Worm (Caenorhabditis elegans) whole organism, young adult: ENCODE measurements around the gene Y97E10C.1.

Experiments used
- B0261.1 ChIP-seq: sonication (generic microtip); optimal IDR thresholded peaks from 2 replicates; lab custom pipeline; 2016; ENCODE audit warnings: mild to moderate bottlenecking, missing genetic modification characterization, moderate library complexity, missing compliant biosample characterization
- F49E8.2 ChIP-seq: sonication (generic microtip); optimal IDR thresholded peaks from 3 replicates; lab custom pipeline; 2017; ENCODE audit warnings: missing genetic modification characterization, mild to moderate bottlenecking, missing compliant biosample characterization, antibody characterized with exemption, moderate library complexity; ENCODE audit not compliant: insufficient read depth
- F57A8.1 ChIP-seq: fragments of 200-800 bp; sonication (Bioruptor generic); optimal IDR thresholded peaks from 2 replicates; lab custom pipeline; 2018; ENCODE audit warnings: mild to moderate bottlenecking, missing genetic modification characterization, moderate library complexity, missing compliant biosample characterization
- F57C9.4 ChIP-seq: sonication (generic microtip); optimal IDR thresholded peaks from 2 replicates; lab custom pipeline; 2017; ENCODE audit warnings: mild to moderate bottlenecking, missing genetic modification characterization, missing compliant biosample characterization
- Y53F4B.3 ChIP-seq: fragments of 200-800 bp; sonication (Bioruptor generic); IDR thresholded peaks from 2 replicates; pipeline ENCODE4 v1.3.6; 2022; ENCODE audit warnings: missing genetic modification reagents, missing genetic modification characterization, missing compliant biosample characterization
- Y56A3A.18 ChIP-seq: fragments of 200-800 bp; sonication (Bioruptor generic); IDR thresholded peaks from 2 replicates; pipeline ENCODE4 v1.3.6; 2022; ENCODE audit warnings: missing genetic modification reagents, missing genetic modification characterization, missing compliant biosample characterization
- Y95B8A.8 ChIP-seq: fragments of 200-800 bp; sonication (Bioruptor generic); IDR thresholded peaks from 2 replicates; pipeline ENCODE4 v1.3.6; 2022; ENCODE audit warnings: missing genetic modification reagents, missing genetic modification characterization, missing compliant biosample characterization
- ama-1 ChIP-seq, 3 experiments: fragments of 150-350 bp in 1 of 3; sonication (generic microtip) in 2 of 3; optimal IDR thresholded peaks; 2 replicates each; lab custom pipeline; 2014 to 2018; ENCODE audit warnings: missing biosample characterization in 2 of 3, missing genetic modification characterization in 2 of 3, missing genetic modification reagents in 2 of 3
- aptf-2 ChIP-seq: fragments of 200-800 bp; sonication (Bioruptor generic); conservative IDR thresholded peaks from 2 replicates; pipeline ENCODE4 v1.3.6; 2022; ENCODE audit warnings: missing genetic modification reagents, missing genetic modification characterization, missing compliant biosample characterization
- aptf-3 ChIP-seq: fragments of 200-800 bp; sonication (Bioruptor generic); IDR thresholded peaks from 2 replicates; pipeline ENCODE4 v1.3.6; 2022; ENCODE audit warnings: missing genetic modification characterization, missing compliant biosample characterization
- athp-1 ChIP-seq: sonication (generic microtip); optimal IDR thresholded peaks from 2 replicates; lab custom pipeline; 2017; ENCODE audit warnings: mild to moderate bottlenecking, missing genetic modification characterization, missing compliant biosample characterization
- attf-3 ChIP-seq: fragments of 200-800 bp; sonication (Bioruptor generic); conservative IDR thresholded peaks from 2 replicates; pipeline ENCODE4 v1.3.6; 2022; ENCODE audit warnings: missing genetic modification reagents, missing genetic modification characterization, missing compliant biosample characterization
- ccch-3 ChIP-seq: fragments of 200-800 bp; sonication (Bioruptor generic); optimal IDR thresholded peaks from 2 replicates; lab custom pipeline; 2018; ENCODE audit warnings: mild to moderate bottlenecking, missing genetic modification characterization, missing compliant biosample characterization
- cebp-2 ChIP-seq: fragments of 200-800 bp; sonication (Bioruptor generic); IDR thresholded peaks from 2 replicates; pipeline ENCODE4 v1.3.6; 2022; ENCODE audit warnings: missing genetic modification characterization, missing compliant biosample characterization
- ceh-27 ChIP-seq: fragments of 200-800 bp; sonication (Bioruptor generic); optimal IDR thresholded peaks from 2 replicates; lab custom pipeline; 2018; ENCODE audit warnings: mild to moderate bottlenecking, missing genetic modification characterization, moderate library complexity, missing compliant biosample characterization
- ceh-58 ChIP-seq: fragments of 200-800 bp; sonication (Bioruptor generic); IDR thresholded peaks from 2 replicates; pipeline ENCODE4 v1.3.6; 2022; ENCODE audit warnings: missing genetic modification characterization, missing compliant biosample characterization
- dpl-1 ChIP-seq: fragments of 150-350 bp; optimal IDR thresholded peaks from 2 replicates; lab custom pipeline; 2014; ENCODE audit warnings: missing biosample characterization, missing genetic modification reagents, missing genetic modification characterization
- egrh-3 ChIP-seq: fragments of 200-800 bp; sonication (Bioruptor generic); IDR thresholded peaks from 2 replicates; pipeline ENCODE4 v1.3.6; 2022; ENCODE audit warnings: missing genetic modification reagents, missing genetic modification characterization, missing compliant biosample characterization
- ekl-4 ChIP-seq: fragments of 200-800 bp; sonication (Bioruptor generic); IDR thresholded peaks from 2 replicates; pipeline ENCODE4 v1.3.6; 2022; ENCODE audit warnings: missing genetic modification reagents, missing genetic modification characterization, missing compliant biosample characterization
- ets-4 ChIP-seq: fragments of 200-800 bp; sonication (Bioruptor generic); optimal IDR thresholded peaks from 2 replicates; lab custom pipeline; 2018; ENCODE audit warnings: mild to moderate bottlenecking, missing genetic modification characterization, missing compliant biosample characterization
- fkh-3 ChIP-seq: sonication (generic microtip); optimal IDR thresholded peaks from 2 replicates; lab custom pipeline; 2016; ENCODE audit warnings: mild to moderate bottlenecking, missing genetic modification characterization, missing compliant biosample characterization
- hlh-12 ChIP-seq: sonication (generic microtip); optimal IDR thresholded peaks from 2 replicates; lab custom pipeline; 2016; ENCODE audit warnings: missing genetic modification characterization, missing compliant biosample characterization
- let-607 ChIP-seq, 2 experiments: fragments of 200-800 bp in 1 of 2; sonication (Bioruptor generic) in 1 of 2; sonication (generic microtip) in 1 of 2; optimal IDR thresholded peaks; 2 replicates each; lab custom pipeline; 2016 to 2018; ENCODE audit warnings: mild to moderate bottlenecking in 2 of 2, missing compliant biosample characterization in 2 of 2, missing genetic modification characterization in 2 of 2, moderate library complexity in 2 of 2, missing genotype in 1 of 2
- lin-40 ChIP-seq: sonication (generic microtip); optimal IDR thresholded peaks from 2 replicates; lab custom pipeline; 2016; ENCODE audit warnings: missing genetic modification characterization, mild to moderate bottlenecking, missing compliant biosample characterization, missing genotype, missing genetic modification reagents
- madf-6 ChIP-seq: fragments of 200-800 bp; sonication (Bioruptor generic); IDR thresholded peaks from 2 replicates; pipeline ENCODE4 v1.3.6; 2022; ENCODE audit warnings: missing genetic modification reagents, missing genetic modification characterization, missing compliant biosample characterization
- mxl-1 ChIP-seq: sonication (generic microtip); optimal IDR thresholded peaks from 2 replicates; lab custom pipeline; 2016; ENCODE audit warnings: missing genetic modification characterization, missing compliant biosample characterization
- nfya-2 ChIP-seq: fragments of 200-800 bp; sonication (Bioruptor generic); IDR thresholded peaks from 2 replicates; pipeline ENCODE4 v1.3.6; 2022; ENCODE audit warnings: missing genetic modification reagents, missing genetic modification characterization, missing compliant biosample characterization
- nhr-120 ChIP-seq: fragments of 200-800 bp; sonication (Bioruptor generic); IDR thresholded peaks from 2 replicates; pipeline ENCODE4 v1.3.6; 2022; ENCODE audit warnings: missing genetic modification characterization, missing compliant biosample characterization
- nhr-27 ChIP-seq: fragments of 200-800 bp; sonication (Bioruptor generic); optimal IDR thresholded peaks from 2 replicates; lab custom pipeline; 2018; ENCODE audit warnings: mild to moderate bottlenecking, missing genetic modification characterization, moderate library complexity, missing compliant biosample characterization
- nhr-90 ChIP-seq: sonication (generic microtip); optimal IDR thresholded peaks from 2 replicates; lab custom pipeline; 2016; ENCODE audit warnings: missing genotype, mild to moderate bottlenecking, missing genetic modification characterization, missing compliant biosample characterization
- pha-4 ChIP-seq: fragments of 150-350 bp; sonication (generic microtip); optimal IDR thresholded peaks from 2 replicates; lab custom pipeline; 2014; ENCODE audit warnings: missing biosample characterization, missing genetic modification reagents, missing genetic modification characterization
- rec-8 ChIP-seq, 2 experiments: sonication (generic microtip); optimal IDR thresholded peaks; 2 replicates each; lab custom pipeline; 2016; ENCODE audit warnings: mild to moderate bottlenecking in 2 of 2, missing genetic modification characterization in 2 of 2, missing genetic modification reagents in 2 of 2, missing genotype in 2 of 2, missing biosample characterization in 1 of 2, missing compliant biosample characterization in 1 of 2, moderate library complexity in 1 of 2
- sdz-38 ChIP-seq: sonication (generic microtip); optimal IDR thresholded peaks from 2 replicates; lab custom pipeline; 2016; ENCODE audit warnings: missing genotype, missing genetic modification characterization, missing compliant biosample characterization
- tbx-9 ChIP-seq: sonication (generic microtip); optimal IDR thresholded peaks from 2 replicates; lab custom pipeline; 2016; ENCODE audit warnings: borderline replicate concordance, missing genetic modification characterization, inconsistent platforms, missing compliant biosample characterization
- xnd-1 ChIP-seq: sonication (generic microtip); optimal IDR thresholded peaks from 2 replicates; lab custom pipeline; 2016; ENCODE audit warnings: missing genotype, missing genetic modification reagents, missing genetic modification characterization, missing compliant biosample characterization
- zfh-2 ChIP-seq: fragments of 200-800 bp; sonication (Bioruptor generic); conservative IDR thresholded peaks from 2 replicates; pipeline ENCODE4 v1.3.6; 2022; ENCODE audit warnings: missing genetic modification reagents, missing genetic modification characterization, missing compliant biosample characterization

Gene Y97E10C.1

ce11 chrV:7689888-7690287 lies 38.8 kb upstream of the Y97E10C.1 start, which contains the start of gene C12D5.9:
C12D5.9 (minus strand) TSS chrV:7689988.
- TF ChIP-seq let-607 (tag; optimal IDR thresholded peaks at IDR 0.05; lab: Kevin White, UChicago) (no peak), nhr-120 (GFP tag; lab: Robert Waterston, UW) (no peak), lin-40 (no peak), dpl-1 (GFP tag; lab: Kevin White, UChicago) (no peak), nhr-27 (tag; lab: Kevin White, UChicago) (no peak), F57C9.4 (tag; lab: Kevin White, UChicago) (no peak), ceh-58 (GFP tag; lab: Robert Waterston, UW) (no peak), nhr-90 (tag; lab: Kevin White, UChicago) (no peak), mxl-1 (no peak), sdz-38 (tag; lab: Kevin White, UChicago) (no peak), tbx-9 (tag; lab: Kevin White, UChicago) (no peak), zfh-2 (no peak), ama-1 (optimal IDR thresholded peaks at IDR 0.05; lab: Kevin White, UChicago) (no peak), ama-1 (GFP tag; optimal IDR thresholded peaks at IDR 0.05; lab: Kevin White, UChicago) (no peak), egrh-3 (no peak), ceh-27 (GFP tag; lab: Kevin White, UChicago) (no peak), fkh-3 (tag; lab: Kevin White, UChicago) (no peak), attf-3 (GFP tag; lab: Robert Waterston, UW) (no peak), F57A8.1 (no peak)

DNA sequence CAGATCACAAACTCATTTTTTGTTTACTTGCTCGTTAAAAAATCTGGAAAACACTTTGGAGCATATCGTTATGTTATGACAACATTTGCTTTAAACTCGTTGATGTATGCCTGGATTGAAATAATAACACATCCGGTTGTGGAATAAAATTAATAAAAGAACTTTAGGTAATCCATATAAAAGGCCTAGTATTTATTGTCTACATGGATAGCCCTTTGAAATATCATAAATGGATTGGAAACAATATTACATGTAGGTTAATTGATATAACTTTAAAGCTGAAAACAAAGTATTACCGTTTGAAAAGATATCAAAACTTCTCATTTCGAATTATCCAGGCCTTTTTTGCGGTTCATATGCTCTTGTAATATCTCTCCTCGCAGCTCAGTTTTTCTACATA lies 38.0 kb upstream of the Y97E10C.1 start:
- no peak for TF ChIP-seq athp-1
- TF ChIP-seq tbx-9 (tag; lab: Kevin White, UChicago), result no peak
- no peak for TF ChIP-seq Y53F4B.3 (GFP tag; lab: Robert Waterston, UW)
- no peak for TF ChIP-seq Y95B8A.8 (GFP tag; lab: Robert Waterston, UW)
- TF ChIP-seq ets-4 (GFP tag; lab: Kevin White, UChicago), result no peak
- no peak for TF ChIP-seq hlh-12 (tag; lab: Kevin White, UChicago)
- no peak for TF ChIP-seq madf-6 (GFP tag; lab: Robert Waterston, UW)
- TF ChIP-seq F49E8.2 (tag; lab: Kevin White, UChicago), result no peak
- TF ChIP-seq aptf-2 (GFP tag; lab: Robert Waterston, UW), result no peak
- TF ChIP-seq Y56A3A.18, result no peak
- TF ChIP-seq, all 124 proteins: peak for 0

- TF ChIP-seq rec-8 (tag; optimal IDR thresholded peaks at IDR 0.05; lab: Kevin White, UChicago) (no peak), ekl-4 (no peak), dpl-1 (GFP tag; lab: Kevin White, UChicago) (no peak), pha-4 (tag; lab: Kevin White, UChicago) (no peak), madf-6 (GFP tag; lab: Robert Waterston, UW) (no peak), lin-40 (no peak), cebp-2 (GFP tag; lab: Robert Waterston, UW) (no peak), B0261.1 (no peak), let-607 (tag; optimal IDR thresholded peaks at IDR 0.05; lab: Kevin White, UChicago) (no peak), nfya-2 (GFP tag; lab: Robert Waterston, UW) (no peak), xnd-1 (tag; lab: Kevin White, UChicago) (no peak), ccch-3 (no peak), aptf-3 (GFP tag; lab: Robert Waterston, UW) (no peak)
Measured at ce11 chrV:7693394-7693793, 35.3 kb upstream of the Y97E10C.1 start, which contains the start of gene C12D5.10. C12D5.10 (minus strand) TSS chrV:7693494.
